Worm (Caenorhabditis elegans) whole organism, young adult: ENCODE results near the gene nhr-273.

Experiments
- B0336.3 ChIP-seq: fragments of 200-800 bp; sonication (Bioruptor generic); IDR thresholded peaks from 2 replicates; pipeline ENCODE4 v1.3.6; 2022; ENCODE audit warnings: missing genetic modification characterization, missing compliant biosample characterization
- C06A6.2 ChIP-seq: fragments of 200-800 bp; sonication (Bioruptor generic); conservative IDR thresholded peaks from 2 replicates; pipeline ENCODE4 v1.3.6; 2022; ENCODE audit warnings: missing genetic modification characterization, missing compliant biosample characterization
- F33H1.4 ChIP-seq: fragments of 200-800 bp; sonication (Bioruptor generic); IDR thresholded peaks from 2 replicates; pipeline ENCODE4 v1.3.6; 2022; ENCODE audit warnings: missing genetic modification reagents, missing genetic modification characterization, missing compliant biosample characterization
- F37B4.10 ChIP-seq: fragments of 200-800 bp; sonication (Bioruptor generic); IDR thresholded peaks from 2 replicates; pipeline ENCODE4 v1.3.6; 2022; ENCODE audit warnings: missing genetic modification characterization, missing compliant biosample characterization
- F39B2.1 ChIP-seq: fragments of 200-800 bp; sonication (Bioruptor generic); IDR thresholded peaks from 2 replicates; pipeline ENCODE4 v1.3.6; 2022; ENCODE audit warnings: missing genetic modification reagents, missing genetic modification characterization, missing compliant biosample characterization
- F49E8.2 ChIP-seq: sonication (generic microtip); optimal IDR thresholded peaks from 3 replicates; lab custom pipeline; 2017; ENCODE audit warnings: missing genetic modification characterization, mild to moderate bottlenecking, missing compliant biosample characterization, antibody characterized with exemption, moderate library complexity; ENCODE audit not compliant: insufficient read depth
- F55B11.4 ChIP-seq: sonication (generic microtip); optimal IDR thresholded peaks from 2 replicates; lab custom pipeline; 2016; ENCODE audit warnings: missing compliant biosample characterization, missing genetic modification characterization, borderline replicate concordance; ENCODE audit not compliant: insufficient read depth
- Y67H2A.10 ChIP-seq: fragments of 200-800 bp; sonication (Bioruptor generic); conservative IDR thresholded peaks from 2 replicates; pipeline ENCODE4 v1.3.6; 2022; ENCODE audit warnings: missing genetic modification reagents, missing genetic modification characterization, missing compliant biosample characterization
- Y95B8A.8 ChIP-seq: fragments of 200-800 bp; sonication (Bioruptor generic); IDR thresholded peaks from 2 replicates; pipeline ENCODE4 v1.3.6; 2022; ENCODE audit warnings: missing genetic modification reagents, missing genetic modification characterization, missing compliant biosample characterization
- atf-7 ChIP-seq: sonication (generic microtip); optimal IDR thresholded peaks from 2 replicates; lab custom pipeline; 2017; ENCODE audit warnings: mild to moderate bottlenecking, missing genetic modification characterization, missing compliant biosample characterization
- bed-1 ChIP-seq: fragments of 200-800 bp; sonication (Bioruptor generic); IDR thresholded peaks from 2 replicates; pipeline ENCODE4 v1.3.6; 2022; ENCODE audit warnings: missing genetic modification reagents, missing genetic modification characterization, missing compliant biosample characterization
- ceh-100 ChIP-seq: fragments of 200-800 bp; sonication (Bioruptor generic); IDR thresholded peaks from 2 replicates; pipeline ENCODE4 v1.3.6; 2022; ENCODE audit warnings: missing genetic modification reagents, missing genetic modification characterization, missing compliant biosample characterization
- chd-7 ChIP-seq: sonication (generic microtip); optimal IDR thresholded peaks from 2 replicates; lab custom pipeline; 2016; ENCODE audit warnings: mild to moderate bottlenecking, missing genetic modification characterization, moderate library complexity, missing compliant biosample characterization
- dpff-1 ChIP-seq: sonication (generic microtip); optimal IDR thresholded peaks from 2 replicates; lab custom pipeline; 2017; ENCODE audit warnings: mild to moderate bottlenecking, missing genetic modification characterization, missing compliant biosample characterization
- dpl-1 ChIP-seq: fragments of 150-350 bp; optimal IDR thresholded peaks from 2 replicates; lab custom pipeline; 2014; ENCODE audit warnings: missing biosample characterization, missing genetic modification reagents, missing genetic modification characterization
- efl-1 ChIP-seq: fragments of 150-350 bp; optimal IDR thresholded peaks from 2 replicates; lab custom pipeline; 2014; ENCODE audit warnings: missing biosample characterization, missing genetic modification reagents, missing genetic modification characterization
- egl-44 ChIP-seq: fragments of 200-800 bp; sonication (Bioruptor generic); IDR thresholded peaks from 2 replicates; pipeline ENCODE4 v1.3.6; 2022; ENCODE audit warnings: missing genetic modification reagents, missing genetic modification characterization, missing compliant biosample characterization
- ets-4 ChIP-seq: fragments of 200-800 bp; sonication (Bioruptor generic); optimal IDR thresholded peaks from 2 replicates; lab custom pipeline; 2018; ENCODE audit warnings: mild to moderate bottlenecking, missing genetic modification characterization, missing compliant biosample characterization
- fkh-3 ChIP-seq: sonication (generic microtip); optimal IDR thresholded peaks from 2 replicates; lab custom pipeline; 2016; ENCODE audit warnings: mild to moderate bottlenecking, missing genetic modification characterization, missing compliant biosample characterization
- hmg-20 ChIP-seq: fragments of 200-800 bp; sonication (Bioruptor generic); IDR thresholded peaks from 2 replicates; pipeline ENCODE4 v1.3.6; 2022; ENCODE audit warnings: missing genetic modification reagents, missing genetic modification characterization, missing compliant biosample characterization
- lin-35 ChIP-seq, 3 experiments: fragments of 150-350 bp in 2 of 3; sonication (generic microtip) in 1 of 3; optimal IDR thresholded peaks; 2 replicates each; lab custom pipeline; 2014 to 2018; ENCODE audit warnings: missing biosample characterization in 3 of 3, missing genetic modification characterization in 3 of 3, missing genetic modification reagents in 3 of 3
- lin-40 ChIP-seq: sonication (generic microtip); optimal IDR thresholded peaks from 2 replicates; lab custom pipeline; 2016; ENCODE audit warnings: missing genetic modification characterization, mild to moderate bottlenecking, missing compliant biosample characterization, missing genotype, missing genetic modification reagents
- lin-54 ChIP-seq: fragments of 200-800 bp; sonication (Bioruptor generic); optimal IDR thresholded peaks from 2 replicates; lab custom pipeline; 2018; ENCODE audit warnings: mild to moderate bottlenecking, missing genetic modification characterization, missing compliant biosample characterization
- lsl-1 ChIP-seq: fragments of 200-800 bp; sonication (Bioruptor generic); optimal IDR thresholded peaks from 2 replicates; lab custom pipeline; 2018; ENCODE audit warnings: mild to moderate bottlenecking, missing genetic modification characterization, moderate library complexity, missing compliant biosample characterization
- lsy-27 ChIP-seq: sonication (generic microtip); optimal IDR thresholded peaks from 2 replicates; lab custom pipeline; 2017; ENCODE audit warnings: missing genetic modification characterization, mild to moderate bottlenecking, missing compliant biosample characterization, antibody characterized with exemption, missing genotype, borderline replicate concordance; ENCODE audit not compliant: insufficient read depth
- madf-6 ChIP-seq: fragments of 200-800 bp; sonication (Bioruptor generic); IDR thresholded peaks from 2 replicates; pipeline ENCODE4 v1.3.6; 2022; ENCODE audit warnings: missing genetic modification reagents, missing genetic modification characterization, missing compliant biosample characterization
- madf-8 ChIP-seq: fragments of 200-800 bp; sonication (Bioruptor generic); conservative IDR thresholded peaks from 2 replicates; pipeline ENCODE4 v1.3.6; 2022; ENCODE audit warnings: missing genetic modification reagents, missing genetic modification characterization, missing compliant biosample characterization
- nfyb-1 ChIP-seq: fragments of 200-800 bp; sonication (Bioruptor generic); IDR thresholded peaks from 2 replicates; pipeline ENCODE4 v1.3.6; 2022; ENCODE audit warnings: missing genetic modification reagents, missing genetic modification characterization, missing compliant biosample characterization
- nhr-80 ChIP-seq: sonication (generic microtip); optimal IDR thresholded peaks from 2 replicates; lab custom pipeline; 2016; ENCODE audit warnings: missing genetic modification characterization, missing compliant biosample characterization
- rcor-1 ChIP-seq: fragments of 200-800 bp; sonication (Bioruptor generic); IDR thresholded peaks from 2 replicates; pipeline ENCODE4 v1.3.6; 2022; ENCODE audit warnings: missing genetic modification reagents, missing genetic modification characterization, missing compliant biosample characterization
- sea-2 ChIP-seq: fragments of 200-800 bp; sonication (Bioruptor generic); IDR thresholded peaks from 2 replicates; pipeline ENCODE4 v1.3.6; 2022; ENCODE audit warnings: missing genetic modification characterization, missing compliant biosample characterization
- tbp1 ChIP-seq: fragments of 200-800 bp; sonication (Bioruptor generic); optimal IDR thresholded peaks from 2 replicates; lab custom pipeline; 2018; ENCODE audit warnings: mild to moderate bottlenecking, missing genetic modification characterization, missing compliant biosample characterization
- xnd-1 ChIP-seq: sonication (generic microtip); optimal IDR thresholded peaks from 2 replicates; lab custom pipeline; 2016; ENCODE audit warnings: missing genotype, missing genetic modification reagents, missing genetic modification characterization, missing compliant biosample characterization
- ztf-28 ChIP-seq: fragments of 200-800 bp; sonication (Bioruptor generic); IDR thresholded peaks from 2 replicates; pipeline ENCODE4 v1.3.6; 2022; ENCODE audit warnings: missing genetic modification reagents, missing genetic modification characterization, missing compliant biosample characterization

The nhr-273 gene

ce11 chrII:4470972-4471645 is 36.0 kb downstream of the nhr-273 start, which contains the start of gene W06B4.1 (continued):
- TF ChIP-seq F39B2.1 (GFP tag; lab: Robert Waterston, UW) (no peak), Y67H2A.10 (GFP tag; lab: Robert Waterston, UW) (no peak), madf-8 (GFP tag; lab: Robert Waterston, UW) (peak; percentile 93), tbp1 (GFP tag; lab: Kevin White, UChicago) (peak; percentile 24), dpl-1 (GFP tag; lab: Kevin White, UChicago) (peak; percentile 87), hmg-20 (no peak), rcor-1 (GFP tag; lab: Robert Waterston, UW) (peak; percentile 46; the same call in 1 of the 2 replicates), lsy-27 (tag; lab: Kevin White, UChicago) (no peak), F37B4.10 (GFP tag; lab: Robert Waterston, UW) (no peak), Y95B8A.8 (GFP tag; lab: Robert Waterston, UW) (0 out of 2 replicates have a peak, but pooled peaks have one; percentile 23), sea-2 (GFP tag; lab: Robert Waterston, UW) (no peak), C06A6.2 (GFP tag; lab: Robert Waterston, UW) (no peak), ztf-28 (GFP tag; lab: Robert Waterston, UW) (no peak), B0336.3 (peak; percentile 25; the same call in 1 of the 2 replicates), lin-35 (GFP tag; optimal IDR thresholded peaks at IDR 0.05; lab: Kevin White, UChicago) (peak in 1 of 3 experiments; percentile 50), lsl-1 (GFP tag; lab: Kevin White, UChicago) (peak; percentile 86), F49E8.2 (tag; lab: Kevin White, UChicago) (peak; percentile 64), atf-7 (tag; lab: Kevin White, UChicago) (no peak), nhr-80 (tag; lab: Kevin White, UChicago) (no peak), nfyb-1 (GFP tag; lab: Robert Waterston, UW) (peak; percentile 13; the same call in 1 of the 2 replicates), F33H1.4 (peak; percentile 76), fkh-3 (tag; lab: Kevin White, UChicago) (no peak)
- TF ChIP-seq, all 124 proteins: peak for 27

ce11 chrII:4474005-4474655 is 39.0 kb downstream of the nhr-273 start:
- no peak for TF ChIP-seq ets-4 (GFP tag; lab: Kevin White, UChicago)
- no peak for TF ChIP-seq chd-7
- no peak for TF ChIP-seq lin-40 (tag; lab: Kevin White, UChicago)
- peak; percentile 10 for TF ChIP-seq efl-1 (GFP tag; lab: Kevin White, UChicago)
- peak; percentile 65 for TF ChIP-seq xnd-1 (tag; lab: Kevin White, UChicago)
- no peak for TF ChIP-seq ceh-100 (GFP tag; lab: Robert Waterston, UW)
- TF ChIP-seq F33H1.4: peak; percentile 67
- TF ChIP-seq lin-54 (GFP tag; lab: Kevin White, UChicago): peak; percentile 39
- TF ChIP-seq madf-6 (GFP tag; lab: Robert Waterston, UW): peak; percentile 89
- peak; percentile 75 for TF ChIP-seq madf-8 (GFP tag; lab: Robert Waterston, UW)
- no peak for TF ChIP-seq F55B11.4 (tag; lab: Kevin White, UChicago)
- no peak for TF ChIP-seq bed-1 (GFP tag; lab: Robert Waterston, UW)
- no peak for TF ChIP-seq egl-44 (GFP tag; lab: Robert Waterston, UW)
- no peak for TF ChIP-seq Y67H2A.10 (GFP tag; lab: Robert Waterston, UW)
- TF ChIP-seq lsl-1 (GFP tag; lab: Kevin White, UChicago): peak; percentile 97
- no peak for TF ChIP-seq tbp1 (GFP tag; lab: Kevin White, UChicago)
- TF ChIP-seq dpff-1: no peak
